Worm (Caenorhabditis elegans) whole organism, midembryonic: Measurements from ENCODE around the gene T09A12.8.

ENCODE experiments used
- ref-1 ChIP-seq: fragments of 200-800 bp; sonication (Bioruptor generic); conservative IDR thresholded peaks from 2 replicates; pipeline ENCODE4 v1.3.6; 2022; ENCODE audit warnings: missing genetic modification reagents, missing genetic modification characterization, missing compliant biosample characterization
- ztf-23 ChIP-seq: fragments of 200-800 bp; sonication (Bioruptor generic); IDR thresholded peaks from 2 replicates; pipeline ENCODE4 v1.3.6; 2022; ENCODE audit warnings: missing genetic modification reagents, missing genetic modification characterization, missing compliant biosample characterization
- ztf-29 ChIP-seq: fragments of 200-800 bp; sonication (Bioruptor generic); IDR thresholded peaks from 2 replicates; pipeline ENCODE4 v1.3.6; 2022; ENCODE audit warnings: missing genetic modification reagents, missing genetic modification characterization, missing compliant biosample characterization

DNA sequence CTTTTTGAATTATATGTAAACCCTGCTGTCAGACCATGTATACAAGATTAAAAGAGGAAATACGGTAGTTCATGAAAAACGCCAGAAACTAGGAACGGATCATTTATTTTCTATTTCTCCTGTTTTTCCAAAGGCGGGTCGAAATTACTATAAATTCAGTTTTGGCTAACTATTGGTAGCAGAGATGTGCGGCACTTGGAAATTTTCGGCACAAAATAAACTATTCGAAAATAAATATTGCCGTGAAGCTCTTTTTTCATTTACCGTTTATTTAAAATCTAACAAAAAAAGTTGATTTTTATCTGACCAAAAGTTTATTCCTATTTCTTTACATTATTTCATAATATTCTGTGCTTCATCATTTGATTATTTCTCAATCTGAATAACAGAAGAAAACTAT, 613 bp upstream of the T09A12.8 start, which contains the start of gene T09A12.1:
- TF ChIP-seq ztf-29 (no peak), ref-1 (GFP tag; lab: Robert Waterston, UW) (no peak), ztf-23 (GFP tag; lab: Robert Waterston, UW) (no peak)
